Fruit fly (Drosophila melanogaster) whole organism, prepupa: ENCODE data around the gene CG43084.

ENCODE experiments used
- Blimp-1 ChIP-seq: fragments of 200-800 bp; sonication (Bioruptor generic); optimal IDR thresholded peaks from 3 replicates; lab custom pipeline; 2017; ENCODE audit warnings: missing biosample characterization, missing genetic modification characterization, mild to moderate bottlenecking, moderate library complexity, missing genetic modification reagents
- CG10669 ChIP-seq: fragments of 200-800 bp; sonication (Bioruptor generic); optimal IDR thresholded peaks from 3 replicates; lab custom pipeline; 2018; ENCODE audit warnings: missing biosample characterization, mild to moderate bottlenecking, missing genetic modification characterization, moderate library complexity
- CG11294 ChIP-seq: fragments of 200-800 bp; sonication (Bioruptor generic); IDR thresholded peaks from 2 replicates; pipeline ENCODE4 v1.3.6; 2022; ENCODE audit warnings: missing biosample characterization, missing genetic modification characterization
- CG11762 ChIP-seq: fragments of 200-800 bp; sonication (Bioruptor generic); optimal IDR thresholded peaks from 3 replicates; lab custom pipeline; 2016; ENCODE audit warnings: missing biosample characterization, missing genetic modification characterization; ENCODE audit not compliant: insufficient read depth
- CG11902 ChIP-seq: fragments of 200-800 bp; sonication (Bioruptor generic); optimal IDR thresholded peaks from 3 replicates; lab custom pipeline; 2016; ENCODE audit warnings: missing biosample characterization, missing genetic modification characterization
- CG15336 ChIP-seq: fragments of 200-800 bp; sonication (Bioruptor generic); IDR thresholded peaks from 2 replicates; pipeline ENCODE4 v1.3.6; 2022; ENCODE audit warnings: missing biosample characterization, missing genetic modification characterization
- CG1621 ChIP-seq: fragments of 200-800 bp; sonication (Bioruptor generic); optimal IDR thresholded peaks from 3 replicates; lab custom pipeline; 2018; ENCODE audit warnings: missing biosample characterization, mild to moderate bottlenecking, missing genetic modification characterization
- CG3919 ChIP-seq: fragments of 200-800 bp; sonication (Bioruptor generic); optimal IDR thresholded peaks from 3 replicates; lab custom pipeline; 2016; ENCODE audit warnings: missing biosample characterization, missing genetic modification characterization
- CG4318 ChIP-seq: fragments of 200-800 bp; sonication (Bioruptor generic); optimal IDR thresholded peaks from 3 replicates; lab custom pipeline; 2017; ENCODE audit warnings: missing biosample characterization, mild to moderate bottlenecking, missing genetic modification characterization
- CG6163 ChIP-seq: fragments of 200-800 bp; sonication (Bioruptor generic); IDR thresholded peaks from 3 replicates; pipeline ENCODE4 v1.3.6; 2022; ENCODE audit warnings: missing biosample characterization, missing genetic modification characterization
- CG6276 ChIP-seq: fragments of 200-800 bp; sonication (Bioruptor generic); optimal IDR thresholded peaks from 2 replicates; lab custom pipeline; 2017; ENCODE audit warnings: missing biosample characterization, mild to moderate bottlenecking, missing genetic modification characterization
- CG6792 ChIP-seq: fragments of 200-800 bp; sonication (Bioruptor generic); optimal IDR thresholded peaks from 3 replicates; lab custom pipeline; 2016; ENCODE audit warnings: missing biosample characterization, missing genetic modification characterization
- CG6808 ChIP-seq: fragments of 200-800 bp; sonication (Bioruptor generic); optimal IDR thresholded peaks from 3 replicates; lab custom pipeline; 2017; ENCODE audit warnings: missing biosample characterization, missing genetic modification characterization, mild to moderate bottlenecking, moderate library complexity, missing genetic modification reagents
- CG7368 ChIP-seq: fragments of 200-800 bp; sonication (Bioruptor generic); optimal IDR thresholded peaks from 3 replicates; lab custom pipeline; 2016; ENCODE audit warnings: missing biosample characterization, missing genetic modification characterization
- CG8119 ChIP-seq: fragments of 200-800 bp; sonication (Bioruptor generic); IDR thresholded peaks from 3 replicates; pipeline ENCODE4 v1.3.6; 2022; ENCODE audit warnings: missing biosample characterization, missing genetic modification characterization
- CG9139 ChIP-seq: fragments of 200-800 bp; sonication (Bioruptor generic); optimal IDR thresholded peaks from 3 replicates; lab custom pipeline; 2017; ENCODE audit warnings: missing biosample characterization, mild to moderate bottlenecking, missing genetic modification characterization
- Eip78C ChIP-seq: fragments of 200-800 bp; sonication (Bioruptor generic); peaks from one replicate; lab custom pipeline; 2016; ENCODE audit warnings: missing biosample characterization, missing genetic modification characterization
- Eip93F ChIP-seq: fragments of 200-800 bp; sonication (Bioruptor generic); optimal IDR thresholded peaks from 2 replicates; lab custom pipeline; 2016; ENCODE audit warnings: missing biosample characterization, mild to moderate bottlenecking, missing genetic modification characterization
- Ets21C ChIP-seq: fragments of 200-800 bp; sonication (Bioruptor generic); optimal IDR thresholded peaks from 3 replicates; lab custom pipeline; 2016; ENCODE audit warnings: missing biosample characterization, missing genetic modification characterization
- Ets96B ChIP-seq: fragments of 200-800 bp; optimal IDR thresholded peaks from 2 replicates; lab custom pipeline; 2019; ENCODE audit warnings: missing biosample characterization, mild to moderate bottlenecking, missing genetic modification characterization, moderate library complexity
- Gug ChIP-seq: fragments of 200-800 bp; sonication (Bioruptor generic); IDR thresholded peaks from 2 replicates; pipeline ENCODE4 v1.3.6; 2022; ENCODE audit warnings: missing biosample characterization, missing genetic modification characterization
- Hr38 ChIP-seq: sonication (Bioruptor generic); optimal IDR thresholded peaks from 2 replicates; lab custom pipeline; 2016; ENCODE audit warnings: missing biosample characterization, missing genetic modification characterization
- Hr39 ChIP-seq: fragments of 200-800 bp; sonication (Bioruptor generic); optimal IDR thresholded peaks from 2 replicates; lab custom pipeline; 2016; ENCODE audit warnings: missing biosample characterization, missing genetic modification characterization
- Hr4 ChIP-seq: fragments of 200-800 bp; sonication (Bioruptor generic); optimal IDR thresholded peaks from 3 replicates; lab custom pipeline; 2016; ENCODE audit warnings: missing biosample characterization, missing genetic modification characterization
- Lpt ChIP-seq: fragments of 200-800 bp; sonication (Bioruptor generic); optimal IDR thresholded peaks from 3 replicates; lab custom pipeline; 2016; ENCODE audit warnings: missing biosample characterization, missing genetic modification characterization
- OdsH ChIP-seq: fragments of 200-800 bp; sonication (Bioruptor generic); optimal IDR thresholded peaks from 3 replicates; lab custom pipeline; 2016; ENCODE audit warnings: missing biosample characterization, missing genetic modification characterization
- Smox ChIP-seq: fragments of 200-800 bp; sonication (Bioruptor generic); optimal IDR thresholded peaks from 3 replicates; lab custom pipeline; 2016; ENCODE audit warnings: missing biosample characterization, missing genetic modification characterization
- Sox102F ChIP-seq: fragments of 200-800 bp; sonication (Bioruptor generic); optimal IDR thresholded peaks from 2 replicates; lab custom pipeline; 2016; ENCODE audit warnings: missing biosample characterization, mild to moderate bottlenecking, missing genetic modification characterization
- Sox14 ChIP-seq: fragments of 200-800 bp; sonication (Bioruptor generic); optimal IDR thresholded peaks from 3 replicates; lab custom pipeline; 2016; ENCODE audit warnings: missing biosample characterization, missing genetic modification characterization
- achi ChIP-seq: fragments of 200-800 bp; sonication (Bioruptor generic); optimal IDR thresholded peaks from 3 replicates; lab custom pipeline; 2016; ENCODE audit warnings: missing biosample characterization, missing genetic modification characterization
- acj6 ChIP-seq: fragments of 200-800 bp; sonication (Bioruptor generic); optimal IDR thresholded peaks from 3 replicates; lab custom pipeline; 2016; ENCODE audit warnings: missing biosample characterization, missing genetic modification characterization
- cyc ChIP-seq: fragments of 200-800 bp; sonication (Bioruptor generic); optimal IDR thresholded peaks from 3 replicates; lab custom pipeline; 2016; ENCODE audit warnings: missing biosample characterization, missing genetic modification characterization
- dsx ChIP-seq: fragments of 200-800 bp; optimal IDR thresholded peaks from 3 replicates; lab custom pipeline; 2019; ENCODE audit warnings: missing biosample characterization, mild to moderate bottlenecking, missing genetic modification characterization, moderate library complexity; ENCODE audit not compliant: poor library complexity, severe bottlenecking
- eg ChIP-seq: fragments of 200-800 bp; sonication (Bioruptor generic); IDR thresholded peaks from 3 replicates; pipeline ENCODE4 v1.3.6; 2022; ENCODE audit warnings: missing biosample characterization, missing genetic modification characterization
- fkh ChIP-seq: fragments of 200-800 bp; sonication (Bioruptor generic); optimal IDR thresholded peaks from 3 replicates; lab custom pipeline; 2017; ENCODE audit warnings: missing biosample characterization, mild to moderate bottlenecking, missing genetic modification characterization, moderate library complexity
- lz ChIP-seq: fragments of 200-800 bp; sonication (Bioruptor generic); optimal IDR thresholded peaks from 3 replicates; lab custom pipeline; 2016; ENCODE audit warnings: missing biosample characterization, missing genetic modification characterization
- net ChIP-seq: fragments of 200-800 bp; sonication (Bioruptor generic); optimal IDR thresholded peaks from 3 replicates; lab custom pipeline; 2016; ENCODE audit warnings: missing biosample characterization, missing genetic modification characterization
- pdm3 ChIP-seq: fragments of 200-800 bp; sonication (Bioruptor generic); optimal IDR thresholded peaks from 3 replicates; lab custom pipeline; 2016; ENCODE audit warnings: missing biosample characterization, missing genetic modification characterization
- salr ChIP-seq, 2 experiments: fragments of 200-800 bp; sonication (Bioruptor generic); optimal IDR thresholded peaks; 3 replicates each; lab custom pipeline; 2016 to 2018; ENCODE audit warnings: missing biosample characterization in 2 of 2, missing genetic modification characterization in 2 of 2, mild to moderate bottlenecking in 1 of 2
- spab ChIP-seq: fragments of 200-800 bp; sonication (Bioruptor generic); optimal IDR thresholded peaks from 2 replicates; lab custom pipeline; 2017; ENCODE audit warnings: missing biosample characterization, mild to moderate bottlenecking, missing genetic modification characterization, missing genetic modification reagents
- ss ChIP-seq, 2 experiments: fragments of 200-800 bp; sonication (Bioruptor generic); optimal IDR thresholded peaks; 2 replicates in 1 of 2; 3 replicates in 1 of 2; lab custom pipeline; 2017 to 2018; ENCODE audit warnings: mild to moderate bottlenecking in 2 of 2, missing biosample characterization in 2 of 2, missing genetic modification characterization in 2 of 2, moderate library complexity in 1 of 2
- svp ChIP-seq: fragments of 200-800 bp; sonication (Bioruptor generic); peaks from one replicate; lab custom pipeline; 2016; ENCODE audit warnings: missing biosample characterization, missing genetic modification characterization
- topi ChIP-seq: fragments of 200-800 bp; sonication (Bioruptor generic); optimal IDR thresholded peaks from 3 replicates; lab custom pipeline; 2016; ENCODE audit warnings: missing biosample characterization, missing genetic modification characterization

Gene CG43084

DNA sequence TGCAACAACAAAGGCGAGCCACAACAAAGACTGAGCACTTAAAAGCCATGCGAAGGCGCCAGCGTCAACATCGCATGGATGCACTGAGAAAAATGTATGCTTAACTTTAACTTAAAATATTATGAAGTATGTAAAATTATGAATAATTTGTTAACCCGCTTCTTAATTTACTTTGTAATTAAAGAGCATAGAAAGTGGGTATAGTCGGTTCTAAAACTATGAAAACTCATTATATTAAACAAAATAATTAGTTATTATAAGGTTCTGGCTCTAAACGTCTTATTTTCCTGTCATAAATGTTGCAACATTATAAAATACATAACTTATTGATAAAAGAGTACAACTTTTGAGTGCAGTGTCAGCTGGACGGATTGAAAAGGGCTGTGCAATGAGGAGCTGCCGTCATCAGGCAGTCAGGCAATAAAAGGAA lies 9.0 kb upstream of the CG43084 start (continued):
- TF ChIP-seq Hr39 (GFP tag; lab: Kevin White, UChicago) = peak; percentile 18
- TF ChIP-seq Eip78C (GFP tag; lab: Kevin White, UChicago) = peak; percentile 75
- TF ChIP-seq CG6792 = peak; percentile 45
- TF ChIP-seq acj6 (GFP tag; lab: Kevin White, UChicago) = peak; percentile 31
- peak in 1 of 2 experiments; percentile 51 for TF ChIP-seq ss (GFP tag; optimal IDR thresholded peaks at IDR 0.05; lab: Kevin White, UChicago)
- peak; percentile 27 for TF ChIP-seq lz
- peak; percentile 38; the same call in 1 of the 3 replicates for TF ChIP-seq CG8119 (GFP tag; lab: Robert Waterston, UW)
- peak; percentile 63 for TF ChIP-seq CG3919 (GFP tag; lab: Kevin White, UChicago)
- peak; percentile 50 for TF ChIP-seq Ets96B (tag; lab: Kevin White, UChicago)
- peak; percentile 49 for TF ChIP-seq Smox (GFP tag; lab: Kevin White, UChicago)
- peak; percentile 73 for TF ChIP-seq svp (GFP tag; lab: Kevin White, UChicago)
- peak; percentile 64 for TF ChIP-seq topi
- peak; percentile 32 for TF ChIP-seq Lpt (GFP tag; lab: Kevin White, UChicago)
- TF ChIP-seq achi = no peak
- TF ChIP-seq CG7368 = peak; percentile 0
- TF ChIP-seq CG10669 = peak; percentile 66
- no peak for TF ChIP-seq Hr38
- peak; percentile 29 for TF ChIP-seq CG6808
- TF ChIP-seq Gug (GFP tag; lab: Robert Waterston, UW) = 0 out of 2 replicates have a peak, but pooled peaks have one; percentile 21
- TF ChIP-seq spab (GFP tag; lab: Kevin White, UChicago) = peak; percentile 29
- TF ChIP-seq salr (GFP tag; optimal IDR thresholded peaks at IDR 0.05; lab: Kevin White, UChicago) = peak in 1 of 2 experiments; percentile 20
- peak; percentile 53 for TF ChIP-seq cyc (GFP tag; lab: Kevin White, UChicago)
- no peak for TF ChIP-seq Eip93F
- TF ChIP-seq OdsH (GFP tag; lab: Kevin White, UChicago) = peak; percentile 34
- peak; percentile 31 for TF ChIP-seq CG11902 (GFP tag; lab: Kevin White, UChicago)
- no peak for TF ChIP-seq eg (GFP tag; lab: Robert Waterston, UW)
- peak; percentile 41; the same call in 1 of the 3 replicates for TF ChIP-seq CG6163 (GFP tag; lab: Robert Waterston, UW)
- TF ChIP-seq Ets21C (GFP tag; lab: Kevin White, UChicago) = peak; percentile 3
- TF ChIP-seq CG11762 (GFP tag; lab: Kevin White, UChicago) = peak; percentile 43
- no peak for TF ChIP-seq CG6276 (GFP tag; lab: Kevin White, UChicago)
- no peak for TF ChIP-seq CG11294 (GFP tag; lab: Robert Waterston, UW)
- no peak for TF ChIP-seq CG9139 (GFP tag; lab: Kevin White, UChicago)
- TF ChIP-seq Sox14 = peak; percentile 64
- peak; percentile 3 for TF ChIP-seq CG1621

DNA sequence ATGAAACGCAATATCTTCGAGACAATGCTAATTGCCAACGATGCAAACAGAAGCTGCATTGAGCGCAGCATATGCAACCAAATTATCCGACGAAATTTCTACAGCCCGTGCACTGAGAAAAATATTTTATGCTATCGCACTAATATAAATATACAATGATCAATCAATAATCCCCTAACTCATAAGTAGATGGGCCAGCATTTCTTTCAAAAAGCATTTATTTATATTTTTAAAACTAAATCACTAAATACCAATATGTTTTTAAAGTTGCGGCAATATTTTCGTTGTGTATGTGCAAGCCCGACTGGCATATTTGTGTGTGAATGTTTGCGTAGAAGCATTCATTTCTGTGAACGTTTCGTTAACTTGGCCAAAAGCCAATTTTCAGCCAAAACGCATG lies 4.5 kb upstream of the CG43084 start:
- TF ChIP-seq CG8119 (GFP tag; lab: Robert Waterston, UW) (0 out of 3 replicates have a peak, but pooled peaks have one; percentile 14), salr (GFP tag; optimal IDR thresholded peaks at IDR 0.05; lab: Kevin White, UChicago) (no peak), achi (no peak), Hr4 (GFP tag; lab: Kevin White, UChicago) (peak; percentile 3), svp (GFP tag; lab: Kevin White, UChicago) (peak; percentile 34), CG15336 (GFP tag; lab: Robert Waterston, UW) (no peak), pdm3 (no peak), Eip78C (GFP tag; lab: Kevin White, UChicago) (peak; percentile 24)

DNA sequence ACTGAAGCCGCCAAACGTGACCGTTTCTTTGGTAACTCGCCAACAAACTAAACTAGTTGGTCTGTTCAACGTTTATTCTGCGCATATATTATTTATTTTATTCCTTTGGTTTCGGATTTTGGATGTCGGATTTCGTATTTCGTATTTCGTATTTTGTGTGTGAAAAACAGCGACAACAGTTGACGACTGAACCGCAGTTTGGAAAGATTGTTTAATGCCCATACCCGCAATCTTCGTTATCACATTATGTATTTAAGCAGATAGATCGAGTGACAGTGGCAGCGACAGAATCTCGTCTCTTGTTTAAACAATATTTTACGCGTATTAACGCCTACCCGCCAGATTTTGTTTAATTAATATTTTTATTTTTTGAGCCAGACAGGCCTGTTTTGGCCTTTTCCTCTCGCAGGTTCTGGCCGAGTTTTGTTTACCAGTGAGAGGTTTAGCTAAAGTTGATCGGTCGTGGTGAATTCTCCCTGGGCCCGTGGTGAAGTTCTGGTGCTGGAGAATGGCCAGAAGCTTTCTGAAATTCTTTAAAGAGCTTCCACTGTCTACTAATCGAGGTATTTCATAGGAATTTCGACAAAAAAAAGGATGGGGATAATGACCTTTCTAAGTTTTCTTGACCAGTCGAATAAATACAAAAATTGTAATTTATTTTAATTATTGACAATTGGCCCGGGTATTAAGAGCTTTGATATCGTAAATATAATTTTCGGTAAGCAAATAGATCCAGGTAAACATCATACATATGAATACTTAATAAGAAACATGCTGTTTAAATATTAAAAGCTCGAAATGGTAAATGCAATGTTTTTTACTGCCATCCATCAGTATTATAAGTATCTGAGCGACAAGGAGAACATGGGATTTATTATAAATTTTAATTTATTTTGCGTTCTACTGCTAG lies 2.7 kb upstream of the CG43084 start, which contains the start of the genes comm3 and CG43083:
TSS of gene comm3 (minus strand) at position 51 of the 910 bp plus-strand sequence.
TSS of gene CG43083 (plus strand) at position 860 of the 910 bp plus-strand sequence.
- TF ChIP-seq fkh (peak; percentile 73), Sox102F (GFP tag; lab: Kevin White, UChicago) (no peak), achi (no peak), Blimp-1 (GFP tag; lab: Kevin White, UChicago) (no peak), Eip78C (GFP tag; lab: Kevin White, UChicago) (peak; percentile 53), Ets21C (GFP tag; lab: Kevin White, UChicago) (no peak), dsx (no peak), Hr39 (GFP tag; lab: Kevin White, UChicago) (no peak), CG4318 (no peak), CG9139 (GFP tag; lab: Kevin White, UChicago) (no peak), Hr38 (no peak), net (no peak)
